Fruit fly (Drosophila melanogaster) whole organism, adult: Measurements from ENCODE around the gene CG15743.
A peak's percentile ranks its signal among the peaks of the same experiment; 100 is the strongest.

ENCODE experiments used
- CG14711 ChIP-seq: fragments of 200-800 bp; sonication (Bioruptor generic); optimal IDR thresholded peaks from 2 replicates; lab custom pipeline; 2018; ENCODE audit warnings: missing biosample characterization, mild to moderate bottlenecking, missing genetic modification characterization, moderate library complexity
- CG1620 ChIP-seq: fragments of 200-800 bp; sonication (Bioruptor generic); optimal IDR thresholded peaks from 2 replicates; lab custom pipeline; 2016; ENCODE audit warnings: missing biosample characterization, missing genetic modification characterization
- CG33017 ChIP-seq: fragments of 200-800 bp; sonication (Bioruptor generic); optimal IDR thresholded peaks from 2 replicates; lab custom pipeline; 2018; ENCODE audit warnings: missing biosample characterization, mild to moderate bottlenecking, missing genetic modification characterization, moderate library complexity
- CG5204 ChIP-seq: fragments of 200-800 bp; sonication (Bioruptor generic); optimal IDR thresholded peaks from 2 replicates; lab custom pipeline; 2016; ENCODE audit warnings: missing biosample characterization, missing genetic modification characterization
- Crg-1 ChIP-seq: fragments of 200-800 bp; sonication (Bioruptor generic); optimal IDR thresholded peaks from 2 replicates; lab custom pipeline; 2016; ENCODE audit warnings: missing biosample characterization, missing genetic modification characterization
- Hr96 ChIP-seq: fragments of 200-800 bp; sonication (Bioruptor generic); optimal IDR thresholded peaks from 2 replicates; lab custom pipeline; 2016; ENCODE audit warnings: missing biosample characterization, missing genetic modification characterization
- Mnt ChIP-seq: fragments of 200-800 bp; sonication (Bioruptor generic); optimal IDR thresholded peaks from 2 replicates; lab custom pipeline; 2016; ENCODE audit warnings: missing biosample characterization, mild to moderate bottlenecking, missing genetic modification characterization
- bab1 ChIP-seq: fragments of 200-800 bp; sonication (Bioruptor generic); optimal IDR thresholded peaks from 3 replicates; lab custom pipeline; 2019; ENCODE audit warnings: missing biosample characterization, mild to moderate bottlenecking, missing genetic modification characterization, moderate library complexity
- cic ChIP-seq: fragments of 200-800 bp; sonication (Bioruptor generic); optimal IDR thresholded peaks from 2 replicates; lab custom pipeline; 2017; ENCODE audit warnings: missing biosample characterization, mild to moderate bottlenecking, missing genetic modification characterization, moderate library complexity
- cnc ChIP-seq, 2 experiments: fragments of >200 bp; optimal IDR thresholded peaks; 2 replicates each; lab custom pipeline; 2017

- no peak for TF ChIP-seq CG14711 (tag; lab: Kevin White, UChicago)
- TF ChIP-seq cic (GFP tag; lab: Kevin White, UChicago), result peak; percentile 63
- TF ChIP-seq Crg-1 (GFP tag; lab: Kevin White, UChicago), result no peak
- TF ChIP-seq Mnt, result peak; percentile 10
- no peak for TF ChIP-seq CG1620
- no peak for TF ChIP-seq cnc (optimal IDR thresholded peaks at IDR 0.05; lab: Kevin White, UChicago)
- no peak for TF ChIP-seq CG5204 (GFP tag; lab: Kevin White, UChicago)
- TF ChIP-seq CG33017, result no peak
- TF ChIP-seq bab1 (GFP tag; lab: Kevin White, UChicago), result no peak
- no peak for TF ChIP-seq Hr96 (GFP tag; lab: Kevin White, UChicago)
These were observed 18.4 kb downstream of the CG15743 start for dm6 chrX:13303656-13304647.
